Worm (Caenorhabditis elegans) whole organism, midembryonic: Measurements from ENCODE around the gene F14H3.6.

ENCODE experiments used
- cog-1 ChIP-seq: sonication (generic microtip); optimal IDR thresholded peaks from 2 replicates; lab custom pipeline; 2016; ENCODE audit warnings: missing genetic modification characterization, missing compliant biosample characterization
- flt-1 ChIP-seq: fragments of 200-800 bp; sonication (Bioruptor generic); IDR thresholded peaks from 2 replicates; pipeline ENCODE4 v1.3.6; 2022; ENCODE audit warnings: missing genetic modification characterization, missing compliant biosample characterization
- med-1 ChIP-seq: sonication (generic microtip); optimal IDR thresholded peaks from 2 replicates; lab custom pipeline; 2017; ENCODE audit warnings: missing genetic modification characterization, mild to moderate bottlenecking, missing compliant biosample characterization, antibody characterized with exemption, missing genetic modification reagents; ENCODE audit not compliant: insufficient read depth
- ztf-23 ChIP-seq: fragments of 200-800 bp; sonication (Bioruptor generic); IDR thresholded peaks from 2 replicates; pipeline ENCODE4 v1.3.6; 2022; ENCODE audit warnings: missing genetic modification reagents, missing genetic modification characterization, missing compliant biosample characterization
- ztf-29 ChIP-seq: fragments of 200-800 bp; sonication (Bioruptor generic); IDR thresholded peaks from 2 replicates; pipeline ENCODE4 v1.3.6; 2022; ENCODE audit warnings: missing genetic modification reagents, missing genetic modification characterization, missing compliant biosample characterization

DNA sequence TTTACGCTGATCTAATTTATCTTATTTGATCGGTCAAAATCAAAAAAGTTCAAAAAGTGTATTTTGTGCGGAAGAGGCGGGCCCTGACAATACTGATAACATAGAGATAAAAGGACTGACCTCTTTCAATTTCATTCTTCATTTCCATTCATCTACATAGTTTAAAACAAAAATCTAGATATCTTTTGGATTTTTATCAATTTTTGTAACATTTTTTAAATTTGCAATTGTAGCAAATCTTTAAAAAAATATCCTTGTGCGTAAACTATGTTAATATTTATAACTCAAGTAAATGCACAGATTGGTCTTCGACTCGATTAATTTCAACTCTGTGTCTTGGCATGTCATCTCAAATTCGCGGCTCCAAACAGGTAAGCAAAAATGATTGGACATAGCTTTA lies 44.9 kb upstream of the F14H3.6 start, which contains the start of gene argk-1:
- no peak for TF ChIP-seq ztf-23
- TF ChIP-seq ztf-29, result no peak
- TF ChIP-seq cog-1 (tag; lab: Kevin White, UChicago), result no peak
- no peak for TF ChIP-seq flt-1
- no peak for TF ChIP-seq med-1
